Fruit fly (Drosophila melanogaster) whole organism, embryonic: ENCODE data around the gene JMJD4.
A peak's percentile ranks its signal among the peaks of the same experiment; 100 is the strongest.

ENCODE experiments used
- B-H1 ChIP-seq: fragments of 200-800 bp; sonication (Bioruptor generic); IDR thresholded peaks from 3 replicates; pipeline ENCODE4 v1.3.6; 2022; ENCODE audit warnings: missing biosample characterization, missing genetic modification characterization
- Blimp-1 ChIP-seq: fragments of 200-800 bp; sonication (Bioruptor generic); optimal IDR thresholded peaks from 3 replicates; lab custom pipeline; 2018; ENCODE audit warnings: missing biosample characterization, missing genetic modification characterization, mild to moderate bottlenecking, moderate library complexity, missing genetic modification reagents
- CG11456 ChIP-seq: fragments of 200-800 bp; sonication (Bioruptor generic); IDR thresholded peaks from 3 replicates; pipeline ENCODE4 v1.3.6; 2022; ENCODE audit warnings: missing biosample characterization, missing genetic modification characterization
- CG1233 ChIP-seq: fragments of 200-800 bp; sonication (Bioruptor generic); optimal IDR thresholded peaks from 4 replicates; lab custom pipeline; 2018; ENCODE audit warnings: missing biosample characterization, mild to moderate bottlenecking, missing genetic modification characterization
- CG14050 ChIP-seq: fragments of 200-800 bp; sonication (Bioruptor generic); IDR thresholded peaks from 3 replicates; pipeline ENCODE4 v1.3.6; 2022; ENCODE audit warnings: missing biosample characterization, missing genetic modification characterization
- CG15479 ChIP-seq: fragments of 200-800 bp; sonication (Bioruptor generic); optimal IDR thresholded peaks from 3 replicates; lab custom pipeline; 2019; ENCODE audit warnings: missing biosample characterization, mild to moderate bottlenecking, missing genetic modification characterization, moderate library complexity
- CG1647 ChIP-seq: fragments of 200-800 bp; sonication (Bioruptor generic); optimal IDR thresholded peaks from 3 replicates; lab custom pipeline; 2016; ENCODE audit warnings: missing biosample characterization, missing genetic modification characterization
- CG16863 ChIP-seq: fragments of 200-800 bp; sonication (Bioruptor generic); optimal IDR thresholded peaks from 3 replicates; lab custom pipeline; 2016; ENCODE audit warnings: missing biosample characterization, missing genetic modification characterization
- CG32767 ChIP-seq: fragments of 200-800 bp; sonication (Bioruptor generic); IDR thresholded peaks from 2 replicates; pipeline ENCODE4 v1.3.6; 2022; ENCODE audit warnings: missing biosample characterization, missing genetic modification characterization
- CG34376 ChIP-seq: fragments of 200-800 bp; sonication (Bioruptor generic); optimal IDR thresholded peaks from 2 replicates; lab custom pipeline; 2018; ENCODE audit warnings: missing biosample characterization, mild to moderate bottlenecking, missing genetic modification characterization
- CG3847 ChIP-seq: fragments of 200-800 bp; sonication (Bioruptor generic); IDR thresholded peaks from 2 replicates; pipeline ENCODE4 v1.3.6; 2022; ENCODE audit warnings: missing biosample characterization, missing genetic modification characterization
- CG3995 ChIP-seq: fragments of 200-800 bp; sonication (Bioruptor generic); optimal IDR thresholded peaks from 3 replicates; lab custom pipeline; 2016; ENCODE audit warnings: missing biosample characterization, missing genetic modification characterization
- CG4730 ChIP-seq: fragments of 200-800 bp; sonication (Bioruptor generic); IDR thresholded peaks from 2 replicates; pipeline ENCODE4 v1.3.6; 2022; ENCODE audit warnings: missing biosample characterization, missing genetic modification characterization
- CG4820 ChIP-seq: fragments of 200-800 bp; sonication (Bioruptor generic); optimal IDR thresholded peaks from 3 replicates; lab custom pipeline; 2016; ENCODE audit warnings: missing biosample characterization, missing genetic modification characterization
- CG7271 ChIP-seq: fragments of 200-800 bp; sonication (Bioruptor generic); optimal IDR thresholded peaks from 2 replicates; lab custom pipeline; 2018; ENCODE audit warnings: missing biosample characterization, mild to moderate bottlenecking, missing genetic modification characterization, moderate library complexity
- CG8281 ChIP-seq: fragments of 200-800 bp; sonication (Bioruptor generic); optimal IDR thresholded peaks from 2 replicates; lab custom pipeline; 2018; ENCODE audit warnings: missing biosample characterization, mild to moderate bottlenecking, missing genetic modification characterization, moderate library complexity
- CG8765 ChIP-seq: fragments of 200-800 bp; sonication (Bioruptor generic); IDR thresholded peaks from 2 replicates; pipeline ENCODE4 v1.3.6; 2022; ENCODE audit warnings: missing biosample characterization, missing genetic modification characterization
- CoRest ChIP-seq: fragments of 200-800 bp; sonication (Bioruptor generic); optimal IDR thresholded peaks from 3 replicates; lab custom pipeline; 2018; ENCODE audit warnings: missing biosample characterization, mild to moderate bottlenecking, missing genetic modification characterization, moderate library complexity
- Dbx ChIP-seq: fragments of 200-800 bp; sonication (Bioruptor generic); IDR thresholded peaks from 3 replicates; pipeline ENCODE4 v1.3.6; 2022; ENCODE audit warnings: missing biosample characterization, missing genetic modification characterization
- Dref ChIP-seq: fragments of 200-800 bp; sonication (Bioruptor generic); IDR thresholded peaks from 2 replicates; pipeline ENCODE4 v1.3.6; 2022; ENCODE audit warnings: missing biosample characterization, missing genetic modification characterization
- Elba2 ChIP-seq: fragments of 200-800 bp; sonication (Bioruptor generic); optimal IDR thresholded peaks from 3 replicates; lab custom pipeline; 2016; ENCODE audit warnings: missing biosample characterization, missing genetic modification characterization
- Fer2 ChIP-seq: fragments of 200-800 bp; sonication (Bioruptor generic); optimal IDR thresholded peaks from 2 replicates; lab custom pipeline; 2018; ENCODE audit warnings: missing biosample characterization, mild to moderate bottlenecking, missing genetic modification characterization, moderate library complexity
- H15 ChIP-seq: fragments of 200-800 bp; sonication (Bioruptor generic); IDR thresholded peaks from 3 replicates; pipeline ENCODE4 v1.3.6; 2022; ENCODE audit warnings: missing biosample characterization, missing genetic modification characterization
- NK7.1 ChIP-seq: fragments of 200-800 bp; sonication (Bioruptor generic); optimal IDR thresholded peaks from 3 replicates; lab custom pipeline; 2016; ENCODE audit warnings: missing biosample characterization, missing genetic modification characterization
- Nf-YC ChIP-seq: fragments of 200-800 bp; optimal IDR thresholded peaks from 3 replicates; lab custom pipeline; 2019; ENCODE audit warnings: missing biosample characterization, mild to moderate bottlenecking, missing genetic modification characterization, moderate library complexity
- Oli ChIP-seq: fragments of 200-800 bp; sonication (Bioruptor generic); optimal IDR thresholded peaks from 2 replicates; lab custom pipeline; 2018; ENCODE audit warnings: missing biosample characterization, mild to moderate bottlenecking, missing genetic modification characterization, moderate library complexity
- Rfx ChIP-seq: fragments of 200-800 bp; sonication (Bioruptor generic); IDR thresholded peaks from 2 replicates; pipeline ENCODE4 v1.3.6; 2022; ENCODE audit warnings: missing biosample characterization, missing genetic modification characterization
- Xrp1 ChIP-seq: fragments of 200-800 bp; sonication (Bioruptor generic); IDR thresholded peaks from 2 replicates; pipeline ENCODE4 v1.3.6; 2022; ENCODE audit warnings: missing biosample characterization, missing genetic modification characterization
- al ChIP-seq: fragments of 200-800 bp; sonication (Bioruptor generic); IDR thresholded peaks from 2 replicates; pipeline ENCODE4 v1.3.6; 2022; ENCODE audit warnings: missing biosample characterization, missing genetic modification characterization
- ase ChIP-seq: fragments of 200-800 bp; sonication (Bioruptor generic); IDR thresholded peaks from 3 replicates; pipeline ENCODE4 v1.3.6; 2022; ENCODE audit warnings: missing biosample characterization, missing genetic modification characterization
- cad ChIP-seq: fragments of >200 bp; optimal IDR thresholded peaks from 2 replicates; lab custom pipeline; 2017; ENCODE audit warnings: missing biosample characterization, missing genetic modification characterization
- chif ChIP-seq, 2 experiments: fragments of 200-800 bp; sonication (Bioruptor generic); optimal IDR thresholded peaks; 3 replicates each; lab custom pipeline; 2016; ENCODE audit warnings: missing biosample characterization in 2 of 2, missing genetic modification characterization in 2 of 2
- cwo ChIP-seq: fragments of 200-800 bp; sonication (Bioruptor generic); optimal IDR thresholded peaks from 3 replicates; lab custom pipeline; 2017; ENCODE audit warnings: missing biosample characterization, missing genetic modification characterization, mild to moderate bottlenecking, moderate library complexity, missing genetic modification reagents
- dan ChIP-seq: fragments of 200-800 bp; sonication (Bioruptor generic); IDR thresholded peaks from 2 replicates; pipeline ENCODE4 v1.3.6; 2022; ENCODE audit warnings: missing biosample characterization, missing genetic modification characterization
- danr ChIP-seq: fragments of 200-800 bp; sonication (Bioruptor generic); IDR thresholded peaks from 2 replicates; pipeline ENCODE4 v1.3.6; 2022; ENCODE audit warnings: missing biosample characterization, missing genetic modification characterization
- dati ChIP-seq: fragments of 200-800 bp; sonication (Bioruptor generic); IDR thresholded peaks from 2 replicates; pipeline ENCODE4 v1.3.6; 2022; ENCODE audit warnings: missing biosample characterization, missing genetic modification characterization
- ems ChIP-seq: fragments of 200-800 bp; sonication (Bioruptor generic); optimal IDR thresholded peaks from 3 replicates; lab custom pipeline; 2016; ENCODE audit warnings: missing biosample characterization, missing genetic modification characterization
- fd3F ChIP-seq: fragments of 200-800 bp; sonication (Bioruptor generic); optimal IDR thresholded peaks from 2 replicates; lab custom pipeline; 2018; ENCODE audit warnings: missing biosample characterization, mild to moderate bottlenecking, missing genetic modification characterization, moderate library complexity
- fd96Cb ChIP-seq: fragments of 200-800 bp; sonication (Bioruptor generic); optimal IDR thresholded peaks from 2 replicates; lab custom pipeline; 2018; ENCODE audit warnings: missing biosample characterization, mild to moderate bottlenecking, missing genetic modification characterization, moderate library complexity
- hkb ChIP-seq, 2 experiments: fragments of 200-800 bp in 1 of 2; fragments of >200 bp in 1 of 2; sonication (Bioruptor generic) in 1 of 2; IDR thresholded peaks in 1 of 2; optimal IDR thresholded peaks in 1 of 2; 2 replicates each; pipeline versions ENCODE4 v1.3.6 to Lab custom; 2017 to 2022; ENCODE audit warnings: missing biosample characterization in 1 of 2, missing genetic modification characterization in 1 of 2
- insv ChIP-seq, 2 experiments: fragments of 200-800 bp; sonication (Bioruptor generic); optimal IDR thresholded peaks; 3 replicates each; lab custom pipeline; 2016 to 2018; ENCODE audit warnings: missing biosample characterization in 2 of 2, missing genetic modification characterization in 2 of 2
- lmd ChIP-seq: fragments of 200-800 bp; sonication (Bioruptor generic); IDR thresholded peaks from 2 replicates; pipeline ENCODE4 v1.3.6; 2022; ENCODE audit warnings: missing biosample characterization, missing genetic modification characterization
- stc ChIP-seq: fragments of 200-800 bp; sonication (Bioruptor generic); IDR thresholded peaks from 2 replicates; pipeline ENCODE4 v1.3.6; 2022; ENCODE audit warnings: missing biosample characterization, missing genetic modification characterization
- tna ChIP-seq: fragments of 200-800 bp; sonication (Bioruptor generic); IDR thresholded peaks from 2 replicates; pipeline ENCODE4 v1.3.6; 2022; ENCODE audit warnings: missing biosample characterization, missing genetic modification characterization; ENCODE audit not compliant: partially characterized antibody
- tup ChIP-seq: fragments of 200-800 bp; sonication (Bioruptor generic); optimal IDR thresholded peaks from 2 replicates; lab custom pipeline; 2016; ENCODE audit warnings: missing biosample characterization, mild to moderate bottlenecking, missing genetic modification characterization, moderate library complexity
- vfl ChIP-seq: fragments of 200-800 bp; sonication (Bioruptor generic); optimal IDR thresholded peaks from 2 replicates; lab custom pipeline; 2016; ENCODE audit warnings: missing biosample characterization, missing genetic modification characterization
- wek ChIP-seq: fragments of 200-800 bp; sonication (Bioruptor generic); optimal IDR thresholded peaks from 3 replicates; lab custom pipeline; 2018; ENCODE audit warnings: missing biosample characterization, mild to moderate bottlenecking, missing genetic modification characterization, moderate library complexity
- zfh2 ChIP-seq: fragments of 200-800 bp; sonication (Bioruptor generic); optimal IDR thresholded peaks from 2 replicates; lab custom pipeline; 2016; ENCODE audit warnings: missing biosample characterization, missing genetic modification characterization

JMJD4 gene

dm6 chr2L:18141471-18142345 is 17.4 kb downstream of the JMJD4 start (continued):
- peak; percentile 22 for TF ChIP-seq CG1647 (GFP tag; lab: Kevin White, UChicago)
- TF ChIP-seq fd96Cb (tag; lab: Kevin White, UChicago) = peak; percentile 52
- TF ChIP-seq hkb (optimal IDR thresholded peaks at IDR 0.05; lab: Kevin White, UChicago) = no peak
- no peak for TF ChIP-seq hkb (GFP tag; IDR thresholded peaks at IDR 0.05; lab: Robert Waterston, UW)
- no peak for TF ChIP-seq tna (GFP tag; lab: Robert Waterston, UW)
- TF ChIP-seq CG16863 (GFP tag; lab: Kevin White, UChicago) = peak; percentile 56
- peak; percentile 54 for TF ChIP-seq lmd (GFP tag; lab: Robert Waterston, UW)
- TF ChIP-seq stc (GFP tag; lab: Robert Waterston, UW) = peak; percentile 50; the same call in 1 of the 2 replicates
- TF ChIP-seq H15 (GFP tag; lab: Robert Waterston, UW) = peak; percentile 56; the same call in 2 of the 3 replicates
- peak; percentile 19 for TF ChIP-seq CG1233 (GFP tag; lab: Kevin White, UChicago)
- peak; percentile 17 for TF ChIP-seq fd3F
- TF ChIP-seq CG4820 = peak; percentile 30
- TF ChIP-seq wek (GFP tag; lab: Kevin White, UChicago) = no peak
- no peak for TF ChIP-seq al (GFP tag; lab: Robert Waterston, UW)
- TF ChIP-seq CG3995 (GFP tag; lab: Kevin White, UChicago) = peak; percentile 20
- peak; percentile 32; the same call in 2 of the 3 replicates for TF ChIP-seq CG14050 (GFP tag; lab: Robert Waterston, UW)
- no peak for TF ChIP-seq cad
- peak; percentile 64 for TF ChIP-seq CoRest
- TF ChIP-seq B-H1 (GFP tag; lab: Robert Waterston, UW) = peak; percentile 58; the same call in 2 of the 3 replicates
- 0 out of 3 replicates have a peak, but pooled peaks have one; percentile 39 for TF ChIP-seq ase
- peak; percentile 39 to 64 for TF ChIP-seq chif (GFP tag; optimal IDR thresholded peaks at IDR 0.05; lab: Kevin White, UChicago)
- TF ChIP-seq insv (GFP tag; optimal IDR thresholded peaks at IDR 0.05; lab: Kevin White, UChicago) = no peak
- TF ChIP-seq Rfx (GFP tag; lab: Robert Waterston, UW) = peak; percentile 60
- TF ChIP-seq Blimp-1 (GFP tag; lab: Kevin White, UChicago) = peak; percentile 68
- TF ChIP-seq CG34376 (GFP tag; lab: Kevin White, UChicago) = peak; percentile 68
- peak; percentile 40 for TF ChIP-seq ems
- TF ChIP-seq Xrp1 (GFP tag; lab: Robert Waterston, UW) = peak; percentile 57; the same call in 1 of the 2 replicates
- no peak for TF ChIP-seq CG4730 (GFP tag; lab: Robert Waterston, UW)
- TF ChIP-seq CG3847 (GFP tag; lab: Robert Waterston, UW) = peak; percentile 40; the same call in 1 of the 2 replicates
- no peak for TF ChIP-seq CG7271 (tag; lab: Kevin White, UChicago)
- TF ChIP-seq Nf-YC (tag; lab: Kevin White, UChicago) = peak; percentile 41
- TF ChIP-seq CG11456 = no peak
- no peak for TF ChIP-seq dan (GFP tag; lab: Robert Waterston, UW)
- TF ChIP-seq Elba2 (GFP tag; lab: Kevin White, UChicago) = no peak
- TF ChIP-seq cwo (GFP tag; lab: Kevin White, UChicago) = peak; percentile 64
- TF ChIP-seq CG8281 (tag; lab: Kevin White, UChicago) = no peak
- TF ChIP-seq CG8765 (GFP tag; lab: Robert Waterston, UW) = no peak
- TF ChIP-seq CG15479 = peak; percentile 52
- TF ChIP-seq vfl (GFP tag; lab: Kevin White, UChicago) = peak; percentile 48
- no peak for TF ChIP-seq Fer2 (tag; lab: Kevin White, UChicago)
- peak; percentile 72 for TF ChIP-seq Oli (tag; lab: Kevin White, UChicago)
- no peak for TF ChIP-seq NK7.1 (GFP tag; lab: Kevin White, UChicago)
- no peak for TF ChIP-seq tup (GFP tag; lab: Kevin White, UChicago)
- peak; percentile 21; the same call in 1 of the 3 replicates for TF ChIP-seq Dbx (GFP tag; lab: Robert Waterston, UW)
- peak; percentile 60; the same call in 1 of the 2 replicates for TF ChIP-seq CG32767 (GFP tag; lab: Robert Waterston, UW)
- TF ChIP-seq Dref (GFP tag; lab: Robert Waterston, UW) = no peak
- no peak for TF ChIP-seq dati (GFP tag; lab: Robert Waterston, UW)
- peak; percentile 52 for TF ChIP-seq zfh2 (GFP tag; lab: Kevin White, UChicago)
- TF ChIP-seq danr (GFP tag; lab: Robert Waterston, UW) = 0 out of 2 replicates have a peak, but pooled peaks have one; percentile 27
